Fruit fly (Drosophila melanogaster): ENCODE data around the gene pelo.

DNA sequence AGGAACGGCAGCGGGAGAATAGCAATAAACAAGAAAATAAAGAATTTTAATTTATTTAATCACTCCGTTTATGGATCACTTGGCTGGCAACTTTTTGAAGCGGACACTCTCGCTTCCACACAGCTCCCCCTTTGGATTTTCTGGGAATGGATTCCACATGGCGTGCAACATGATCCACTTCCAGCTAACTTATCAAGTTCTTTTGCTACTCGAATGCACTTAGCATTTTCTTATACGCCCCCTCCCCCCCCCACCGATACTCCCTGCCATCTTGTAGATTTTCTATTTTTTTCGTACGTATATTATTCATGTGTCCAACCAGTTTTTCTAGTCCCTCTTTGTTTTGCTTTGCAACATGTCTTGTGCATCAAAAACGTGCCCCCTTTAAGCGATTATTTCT is 3.7 kb downstream of the pelo start:
- TF ChIP-seq usp (GFP tag; optimal IDR thresholded peaks at IDR 0.05) (no peak), psq (optimal IDR thresholded peaks at IDR 0.05) (no peak), EcR (GFP tag; optimal IDR thresholded peaks at IDR 0.05) (no peak), Dll (optimal IDR thresholded peaks at IDR 0.05) (no peak), pan (optimal IDR thresholded peaks at IDR 0.05) (no peak)
